Fruit fly (Drosophila melanogaster): ENCODE data around the gene AsnRS.

dm6 chr2L:19096361-19096760 is 35.4 kb downstream of the AsnRS start:
- TF ChIP-seq CG11617 (GFP tag; optimal IDR thresholded peaks at IDR 0.05): no peak
- TF ChIP-seq kay (GFP tag; ENCODE audit: borderline replicate concordance): no peak
- no peak for TF ChIP-seq CG7045 (GFP tag; optimal IDR thresholded peaks at IDR 0.05)
- no peak for TF ChIP-seq Crg-1 (GFP tag; optimal IDR thresholded peaks at IDR 0.05)
- no peak for TF ChIP-seq tj (GFP tag; optimal IDR thresholded peaks at IDR 0.05)
- no peak for TF ChIP-seq CG1620 (GFP tag; optimal IDR thresholded peaks at IDR 0.05)
- no peak for TF ChIP-seq cnc (optimal IDR thresholded peaks at IDR 0.05)
- no peak for TF ChIP-seq CG14711 (tag; optimal IDR thresholded peaks at IDR 0.05)

Data from whole organism, adult.